Fruit fly (Drosophila melanogaster): Measurements from ENCODE around the gene Cp7Fa.

Gene Cp7Fa

DNA sequence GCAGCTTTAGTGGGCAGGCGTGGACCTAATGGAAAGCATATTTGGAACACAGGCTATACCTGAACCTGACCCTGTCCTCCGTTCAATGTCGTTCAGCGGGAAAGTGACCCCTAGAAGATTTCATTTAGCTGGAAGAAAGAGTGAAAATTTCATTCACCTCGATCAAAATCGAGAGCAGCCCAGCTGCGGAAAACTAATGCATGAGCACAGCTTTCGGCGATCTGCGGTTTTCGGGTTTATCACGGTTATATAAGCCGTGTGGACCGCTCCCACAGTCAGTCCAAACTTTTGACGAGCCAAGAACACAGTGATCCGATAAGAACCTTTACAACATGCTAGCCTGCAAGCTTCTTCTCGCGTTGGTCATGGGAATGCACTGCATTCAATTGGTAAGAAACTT is at the start of gene Cp7Fa:
Cp7Fa (plus strand) TSS at position 301 of the 400 bp plus-strand sequence.
- no peak for TF ChIP-seq CTCF (optimal IDR thresholded peaks at IDR 0.05)
- TF ChIP-seq CG8478 (optimal IDR thresholded peaks at IDR 0.05): no peak

dm6 chrX:8421449-8421795 is 49.3 kb upstream of the Cp7Fa start:
- TF ChIP-seq CG8478 (optimal IDR thresholded peaks at IDR 0.05): no peak
- TF ChIP-seq CTCF (optimal IDR thresholded peaks at IDR 0.05): no peak

DNA sequence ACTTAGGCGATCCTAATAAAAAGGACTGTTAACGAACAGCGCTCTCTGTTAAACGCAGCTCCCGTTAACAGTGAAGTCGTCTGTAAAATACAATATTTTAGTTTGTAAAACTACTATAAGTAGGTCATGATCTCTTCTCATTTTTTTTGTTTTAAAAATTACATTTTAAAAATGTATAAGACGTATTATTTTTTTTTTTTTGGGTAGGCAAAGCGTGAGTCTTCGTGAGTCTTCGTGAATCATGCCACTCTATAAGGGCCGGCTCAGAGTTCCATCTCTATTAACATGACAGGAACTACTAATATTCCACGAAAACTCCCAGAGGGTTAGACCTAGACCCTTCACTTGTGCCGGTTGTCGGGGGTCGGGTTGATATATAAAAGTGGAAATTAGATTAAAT is 48.0 kb upstream of the Cp7Fa start:
- no peak for TF ChIP-seq CTCF (optimal IDR thresholded peaks at IDR 0.05)
- no peak for TF ChIP-seq CG8478 (optimal IDR thresholded peaks at IDR 0.05)

dm6 chrX:8433709-8434108 is 37.0 kb upstream of the Cp7Fa start, which contains the start of gene CG32712:
CG32712 (minus strand) TSS chrX:8433809.
- no peak for TF ChIP-seq CG8478 (optimal IDR thresholded peaks at IDR 0.05)
- TF ChIP-seq CTCF (optimal IDR thresholded peaks at IDR 0.05): no peak

DNA sequence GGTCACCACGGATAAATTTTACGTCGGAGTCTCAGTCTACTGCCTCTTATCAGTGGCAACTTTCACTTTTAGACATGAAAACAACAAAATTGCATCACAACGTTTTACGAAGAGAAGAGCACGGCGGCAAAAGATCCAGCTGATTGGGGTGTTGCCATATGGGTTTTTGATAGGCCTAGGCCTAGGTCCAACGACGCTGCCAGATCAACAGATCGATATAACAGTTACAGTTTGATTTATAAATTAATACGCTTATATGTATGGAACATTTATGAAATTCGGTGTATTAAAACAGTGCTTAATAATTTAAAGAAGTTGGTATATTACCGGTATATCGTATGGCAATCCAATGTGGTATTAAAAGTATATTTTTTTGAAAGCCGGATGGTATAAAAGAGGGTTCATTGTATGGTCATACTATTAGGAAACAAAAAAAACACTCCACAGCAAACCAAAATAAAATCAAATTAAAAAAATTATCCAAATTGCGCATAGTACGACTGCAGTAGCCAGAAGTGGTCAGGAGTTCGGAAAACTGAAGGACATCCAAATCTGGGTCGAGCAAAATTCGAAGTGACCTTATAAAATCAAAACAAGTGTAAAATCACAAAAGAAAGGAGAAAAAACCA is 33.9 kb upstream of the Cp7Fa start, which contains the start of gene CG1440:
CG1440 (plus strand) TSS at position 402 of the 629 bp plus-strand sequence.
- no peak for TF ChIP-seq CTCF (optimal IDR thresholded peaks at IDR 0.05)
- TF ChIP-seq CG8478 (optimal IDR thresholded peaks at IDR 0.05): no peak

- TF ChIP-seq CG8478 (optimal IDR thresholded peaks at IDR 0.05) (no peak), CTCF (optimal IDR thresholded peaks at IDR 0.05) (no peak)
Observed at dm6 chrX:8437285-8438110, 33.2 kb upstream of the Cp7Fa start, which contains the start of gene Miga. Miga (minus strand) TSS chrX:8437820.

DNA sequence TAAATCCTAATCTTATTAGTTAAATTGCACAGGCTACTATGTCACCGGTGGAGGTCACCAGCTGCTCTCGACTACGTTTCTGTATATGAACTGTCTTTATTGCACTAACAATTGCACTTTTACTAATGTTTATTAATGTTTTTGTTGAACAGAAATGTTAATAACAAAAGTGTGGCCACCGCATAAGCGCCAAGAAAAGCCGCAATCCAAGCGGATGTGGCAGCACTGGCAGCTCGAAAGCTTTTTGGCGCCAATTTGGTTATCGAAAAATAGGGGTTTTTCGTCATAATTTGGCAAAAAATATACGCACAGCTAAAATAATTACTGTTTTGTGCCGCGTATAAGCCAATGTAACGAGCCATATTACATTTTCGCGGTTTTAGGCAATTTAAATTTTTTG is 28.5 kb upstream of the Cp7Fa start, which contains the start of gene CG12123:
CG12123 (minus strand) TSS at position 188 of the 400 bp plus-strand sequence.
- no peak for TF ChIP-seq CG8478 (optimal IDR thresholded peaks at IDR 0.05)
- no peak for TF ChIP-seq CTCF (optimal IDR thresholded peaks at IDR 0.05)

DNA sequence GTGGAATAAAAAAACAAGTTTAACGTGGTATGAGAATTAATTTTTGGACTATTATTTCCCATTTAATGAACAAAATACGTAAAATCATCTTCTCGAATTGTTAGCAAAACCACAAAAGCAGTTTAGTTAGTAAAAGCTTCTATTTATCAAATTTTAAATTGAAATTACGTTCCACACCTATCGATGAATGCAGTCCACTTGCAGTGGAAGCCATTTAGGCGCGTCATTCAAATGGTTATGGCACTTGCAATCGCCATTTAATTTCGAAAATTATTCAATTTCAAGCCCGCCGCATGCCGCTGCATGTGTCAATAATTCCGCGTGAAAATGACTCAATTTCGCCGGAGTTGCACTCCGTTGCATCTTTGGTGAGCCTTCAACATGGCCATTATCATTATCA is 27.8 kb upstream of the Cp7Fa start:
- no peak for TF ChIP-seq CG8478 (optimal IDR thresholded peaks at IDR 0.05)
- TF ChIP-seq CTCF (optimal IDR thresholded peaks at IDR 0.05): no peak

dm6 chrX:8444279-8444678 is 26.4 kb upstream of the Cp7Fa start:
- TF ChIP-seq CTCF (optimal IDR thresholded peaks at IDR 0.05) (no peak), CG8478 (optimal IDR thresholded peaks at IDR 0.05) (no peak)

DNA sequence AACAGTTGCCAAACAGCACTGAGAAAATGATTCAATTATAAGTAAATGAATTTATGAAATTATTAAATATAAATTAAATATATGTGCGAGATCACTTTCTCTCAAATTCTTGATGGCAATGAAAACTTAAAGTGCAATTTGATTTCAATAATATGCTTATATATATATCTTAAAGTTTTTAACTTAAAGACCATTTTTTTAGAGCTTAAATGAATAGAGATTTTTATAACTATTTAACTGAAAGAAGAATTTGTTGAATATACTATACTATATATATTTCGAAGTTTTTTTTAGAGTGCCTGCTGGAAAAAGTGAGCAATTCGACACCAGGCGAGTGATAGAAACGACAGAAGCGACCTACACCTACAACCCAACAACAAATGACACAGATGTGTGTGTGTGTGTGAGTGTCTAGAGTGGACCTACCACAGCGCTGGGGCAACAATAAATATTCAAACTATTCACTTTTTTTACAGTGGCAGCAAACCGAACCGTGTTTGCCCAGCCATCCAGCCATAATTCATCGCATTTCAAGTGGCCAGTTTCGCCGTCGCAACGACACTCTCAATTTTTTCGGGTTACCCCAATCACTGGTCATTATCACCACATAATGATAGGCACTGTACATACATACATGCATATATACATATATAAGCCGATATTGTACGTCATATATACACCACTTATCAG is 25.7 kb upstream of the Cp7Fa start:
- TF ChIP-seq CTCF (optimal IDR thresholded peaks at IDR 0.05): no peak
- TF ChIP-seq CG8478 (optimal IDR thresholded peaks at IDR 0.05): no peak

- TF ChIP-seq CTCF (optimal IDR thresholded peaks at IDR 0.05): no peak
- TF ChIP-seq CG8478 (optimal IDR thresholded peaks at IDR 0.05): no peak
Observed at dm6 chrX:8447166-8447565, 23.5 kb upstream of the Cp7Fa start.

- TF ChIP-seq CTCF (optimal IDR thresholded peaks at IDR 0.05) (peak; percentile 11 to 23), CG8478 (optimal IDR thresholded peaks at IDR 0.05) (no peak)
Observed at dm6 chrX:8448171-8448570, 22.5 kb upstream of the Cp7Fa start.

DNA sequence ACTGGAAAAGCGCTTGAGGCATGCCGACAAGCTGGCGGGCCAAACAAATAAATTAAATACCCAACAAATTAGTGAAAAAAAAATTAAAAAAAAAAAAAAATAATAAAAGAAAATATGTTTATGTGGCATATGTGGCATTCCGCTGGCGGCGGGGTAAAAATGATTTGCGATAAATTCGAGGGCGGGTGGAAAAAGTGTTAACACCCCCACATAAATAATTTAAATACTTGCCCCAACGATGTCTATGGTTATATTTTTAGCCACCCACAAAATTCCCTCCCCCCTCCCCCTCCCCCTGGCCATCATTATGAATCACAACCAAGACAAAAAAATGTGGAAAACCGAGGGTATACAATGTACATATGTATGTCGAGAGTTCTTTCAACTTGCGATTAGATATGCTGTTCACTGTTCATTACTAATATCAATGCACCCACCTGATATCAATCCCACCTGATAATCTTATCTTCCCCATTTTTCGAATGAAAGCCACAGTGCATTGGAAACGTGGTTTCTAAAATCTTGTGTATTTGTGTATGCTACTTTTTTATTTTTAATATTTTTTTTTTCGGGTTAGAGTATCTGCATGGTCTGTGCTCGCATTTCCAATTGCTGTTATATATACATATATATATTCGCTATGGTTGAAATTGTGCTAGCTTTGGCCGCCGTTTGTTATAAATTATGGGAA is 20.3 kb upstream of the Cp7Fa start:
- TF ChIP-seq CTCF (optimal IDR thresholded peaks at IDR 0.05): no peak

DNA sequence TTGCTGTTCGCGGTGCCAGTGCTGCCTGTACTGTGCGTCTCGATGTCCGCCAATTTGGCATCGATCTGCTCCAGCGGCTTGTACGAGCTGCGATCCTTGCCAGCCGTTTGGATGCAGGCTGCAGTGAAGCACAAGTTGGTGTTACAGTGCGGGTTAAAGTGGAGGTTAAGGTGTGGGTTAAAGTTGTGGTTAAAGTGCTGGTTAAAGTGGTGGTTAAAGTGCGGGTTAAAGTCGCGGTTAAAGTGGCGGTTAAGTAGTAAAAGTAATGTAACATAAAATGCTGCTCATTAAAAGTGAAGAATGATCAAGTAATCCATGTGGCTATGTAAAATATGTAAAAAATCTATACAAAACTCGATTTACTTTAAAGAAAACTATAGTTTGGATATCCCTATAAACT is 18.5 kb upstream of the Cp7Fa start:
- TF ChIP-seq CG8478 (optimal IDR thresholded peaks at IDR 0.05) (no peak), CTCF (optimal IDR thresholded peaks at IDR 0.05) (no peak)

dm6 chrX:8455019-8455555 is 15.6 kb upstream of the Cp7Fa start, which contains the start of gene org-1:
org-1 (minus strand) TSS chrX:8455069.
- TF ChIP-seq CG8478 (optimal IDR thresholded peaks at IDR 0.05): no peak
- TF ChIP-seq CTCF (optimal IDR thresholded peaks at IDR 0.05): no peak
